Worm (Caenorhabditis elegans) whole organism, mixed stage, embryonic: ENCODE results near the gene F07E5.8.

Source experiments
- M03D4.4 ChIP-seq: sonication (generic microtip); optimal IDR thresholded peaks from 2 replicates; lab custom pipeline; 2017; ENCODE audit warnings: mild to moderate bottlenecking, missing genetic modification characterization, missing compliant biosample characterization
- bed-3 ChIP-seq: fragments of 200-800 bp; sonication (Bioruptor generic); optimal IDR thresholded peaks from 3 replicates; lab custom pipeline; 2018; ENCODE audit warnings: mild to moderate bottlenecking, missing genetic modification characterization, moderate library complexity, missing compliant biosample characterization
- blmp-1 ChIP-seq: fragments of 150-350 bp; optimal IDR thresholded peaks from 2 replicates; lab custom pipeline; 2014; ENCODE audit warnings: missing biosample characterization, missing genetic modification characterization
- ceh-39 ChIP-seq: fragments of 150-350 bp; optimal IDR thresholded peaks from 2 replicates; lab custom pipeline; 2014; ENCODE audit warnings: missing biosample characterization, missing genetic modification characterization
- ceh-43 ChIP-seq: fragments of 200-800 bp; sonication (Bioruptor generic); optimal IDR thresholded peaks from 2 replicates; lab custom pipeline; 2018; ENCODE audit warnings: mild to moderate bottlenecking, missing genetic modification characterization, moderate library complexity, missing compliant biosample characterization
- ceh-83 ChIP-seq: fragments of 200-800 bp; sonication (Bioruptor generic); optimal IDR thresholded peaks from 2 replicates; lab custom pipeline; 2018; ENCODE audit warnings: mild to moderate bottlenecking, missing genetic modification characterization, missing compliant biosample characterization
- ces-1 ChIP-seq: fragments of 150-350 bp; optimal IDR thresholded peaks from 2 replicates; lab custom pipeline; 2014; ENCODE audit warnings: missing biosample characterization, missing genetic modification reagents, missing genetic modification characterization
- cnd-1 ChIP-seq: fragments of 200-800 bp; sonication (Bioruptor generic); optimal IDR thresholded peaks from 2 replicates; lab custom pipeline; 2018; ENCODE audit warnings: mild to moderate bottlenecking, missing genetic modification characterization, missing compliant biosample characterization
- drap-1 ChIP-seq: fragments of 200-800 bp; sonication (Bioruptor generic); optimal IDR thresholded peaks from 3 replicates; lab custom pipeline; 2018; ENCODE audit warnings: mild to moderate bottlenecking, missing genetic modification characterization, missing compliant biosample characterization
- elt-1 ChIP-seq: sonication (generic microtip); optimal IDR thresholded peaks from 2 replicates; lab custom pipeline; 2017; ENCODE audit warnings: missing genetic modification characterization, mild to moderate bottlenecking, missing compliant biosample characterization, antibody characterized with exemption, moderate library complexity, borderline replicate concordance; ENCODE audit not compliant: insufficient read depth
- elt-3 ChIP-seq: fragments of 150-350 bp; optimal IDR thresholded peaks from 2 replicates; lab custom pipeline; 2014; ENCODE audit warnings: missing biosample characterization, missing genetic modification characterization
- flh-1 ChIP-seq: fragments of 200-800 bp; sonication (Bioruptor generic); optimal IDR thresholded peaks from 2 replicates; lab custom pipeline; 2018; ENCODE audit warnings: mild to moderate bottlenecking, missing genetic modification characterization, moderate library complexity, missing compliant biosample characterization
- ham-2 ChIP-seq: fragments of 200-800 bp; sonication (Bioruptor generic); optimal IDR thresholded peaks from 2 replicates; lab custom pipeline; 2018; ENCODE audit warnings: mild to moderate bottlenecking, missing genetic modification characterization, missing compliant biosample characterization
- hlh-1 ChIP-seq: fragments of 150-350 bp; optimal IDR thresholded peaks from 2 replicates; lab custom pipeline; 2014; ENCODE audit warnings: missing biosample characterization, missing genetic modification reagents, missing genetic modification characterization
- lin-13 ChIP-seq: fragments of 150-350 bp; optimal IDR thresholded peaks from 2 replicates; lab custom pipeline; 2014; ENCODE audit warnings: missing biosample characterization, missing genetic modification characterization
- lin-32 ChIP-seq: fragments of 200-800 bp; sonication (Bioruptor generic); optimal IDR thresholded peaks from 2 replicates; lab custom pipeline; 2018; ENCODE audit warnings: mild to moderate bottlenecking, missing genetic modification characterization, missing compliant biosample characterization
- mep-1 ChIP-seq: fragments of 150-350 bp; optimal IDR thresholded peaks from 2 replicates; lab custom pipeline; 2017; ENCODE audit warnings: missing biosample characterization, missing genetic modification reagents, missing genetic modification characterization, inconsistent platforms
- mls-2 ChIP-seq: sonication (generic microtip); optimal IDR thresholded peaks from 2 replicates; lab custom pipeline; 2016; ENCODE audit warnings: mild to moderate bottlenecking, missing genetic modification characterization, moderate library complexity, missing compliant biosample characterization
- nhr-12 ChIP-seq: fragments of 150-350 bp; optimal IDR thresholded peaks from 2 replicates; lab custom pipeline; 2014; ENCODE audit warnings: missing biosample characterization, missing genetic modification characterization
- nhr-2 ChIP-seq: fragments of 150-350 bp; optimal IDR thresholded peaks from 2 replicates; lab custom pipeline; 2014; ENCODE audit warnings: missing biosample characterization, missing genetic modification characterization
- nhr-237 ChIP-seq: fragments of 150-350 bp; optimal IDR thresholded peaks from 2 replicates; lab custom pipeline; 2014; ENCODE audit warnings: missing biosample characterization, missing genetic modification characterization
- nhr-28 ChIP-seq: fragments of 150-350 bp; optimal IDR thresholded peaks from 2 replicates; lab custom pipeline; 2014; ENCODE audit warnings: missing biosample characterization, missing genetic modification characterization
- pha-4 ChIP-seq: fragments of 150-350 bp; optimal IDR thresholded peaks from 2 replicates; lab custom pipeline; 2018; ENCODE audit warnings: missing biosample characterization, missing genetic modification reagents, missing genetic modification characterization
- snpc-4 ChIP-seq: fragments of 150-350 bp; optimal IDR thresholded peaks from 2 replicates; lab custom pipeline; 2014; ENCODE audit warnings: missing biosample characterization, missing genetic modification characterization
- sptf-1 ChIP-seq: sonication (generic microtip); optimal IDR thresholded peaks from 2 replicates; lab custom pipeline; 2017; ENCODE audit warnings: mild to moderate bottlenecking, missing genetic modification characterization, moderate library complexity, missing compliant biosample characterization
- tbx-8 ChIP-seq: fragments of 200-800 bp; sonication (Bioruptor generic); optimal IDR thresholded peaks from 2 replicates; lab custom pipeline; 2018; ENCODE audit warnings: mild to moderate bottlenecking, missing genetic modification characterization, moderate library complexity, missing compliant biosample characterization
- unc-120 ChIP-seq: sonication (generic microtip); optimal IDR thresholded peaks from 2 replicates; lab custom pipeline; 2017; ENCODE audit warnings: missing genetic modification characterization, missing compliant biosample characterization; ENCODE audit not compliant: poor library complexity, severe bottlenecking
- unc-39 ChIP-seq: fragments of 150-350 bp; optimal IDR thresholded peaks from 2 replicates; lab custom pipeline; 2014; ENCODE audit warnings: missing biosample characterization, missing genetic modification characterization
- unc-62 ChIP-seq: fragments of 150-350 bp; optimal IDR thresholded peaks from 2 replicates; lab custom pipeline; 2014; ENCODE audit warnings: missing biosample characterization, missing genetic modification reagents, missing genetic modification characterization
- zip-8 ChIP-seq: fragments of 150-350 bp; optimal IDR thresholded peaks from 2 replicates; lab custom pipeline; 2014; ENCODE audit warnings: missing biosample characterization, missing genetic modification characterization
- ztf-11 ChIP-seq: fragments of 150-350 bp; optimal IDR thresholded peaks from 2 replicates; lab custom pipeline; 2014; ENCODE audit warnings: missing biosample characterization, missing genetic modification characterization

The F07E5.8 gene

ce11 chrII:2112948-2113347 lies 37.5 kb upstream of the F07E5.8 start, which contains the start of gene R52.6:
TSS of gene R52.6 (minus strand) at chrII:2113048.
- TF ChIP-seq blmp-1 = no peak
- no peak for TF ChIP-seq unc-62 (GFP tag; lab: Kevin White, UChicago)
- no peak for TF ChIP-seq cnd-1 (tag; lab: Kevin White, UChicago)
- TF ChIP-seq mls-2 (tag; lab: Kevin White, UChicago) = no peak
- no peak for TF ChIP-seq ham-2 (GFP tag; lab: Kevin White, UChicago)
- TF ChIP-seq M03D4.4 = no peak
- no peak for TF ChIP-seq nhr-2 (tag; lab: Kevin White, UChicago)
- TF ChIP-seq unc-39 = no peak
- no peak for TF ChIP-seq elt-3 (tag; lab: Kevin White, UChicago)

ce11 chrII:2109943-2110342 lies 34.5 kb upstream of the F07E5.8 start, which contains the start of gene R52.5:
TSS of gene R52.5 (minus strand) at chrII:2110043.
- TF ChIP-seq mls-2 (tag; lab: Kevin White, UChicago) = no peak
- no peak for TF ChIP-seq nhr-237
- TF ChIP-seq mep-1 = no peak
- TF ChIP-seq lin-32 (GFP tag; lab: Kevin White, UChicago) = no peak
- TF ChIP-seq cnd-1 (tag; lab: Kevin White, UChicago) = no peak
- no peak for TF ChIP-seq bed-3 (GFP tag; lab: Kevin White, UChicago)
- TF ChIP-seq unc-62 (GFP tag; lab: Kevin White, UChicago) = no peak
- no peak for TF ChIP-seq nhr-12 (tag; lab: Kevin White, UChicago)
- no peak for TF ChIP-seq ham-2 (GFP tag; lab: Kevin White, UChicago)
- TF ChIP-seq nhr-28 (tag; lab: Kevin White, UChicago) = no peak
- TF ChIP-seq unc-39 = no peak
- no peak for TF ChIP-seq lin-13

DNA sequence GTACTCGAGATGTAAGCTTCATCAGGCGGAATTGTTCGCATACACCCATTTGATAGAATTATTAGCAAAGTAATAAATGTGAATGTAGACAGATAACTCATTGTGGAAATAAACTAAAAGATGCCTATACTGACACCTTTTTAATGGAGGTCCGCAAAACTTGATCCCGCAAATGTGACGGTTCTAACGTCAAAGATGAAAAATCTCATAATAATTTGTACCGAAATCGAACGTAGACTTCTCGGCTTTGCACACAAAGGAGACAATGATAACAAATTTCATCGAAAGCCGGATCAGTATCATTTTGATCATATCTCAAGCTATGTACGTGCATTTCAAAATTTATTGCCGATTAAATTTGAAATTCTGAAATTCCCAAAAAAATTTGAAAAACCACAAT lies 32.9 kb upstream of the F07E5.8 start, which contains the start of gene R52.4:
Gene R52.4 (minus strand): TSS at position 101 of the 400 bp plus-strand sequence.
- TF ChIP-seq drap-1 (GFP tag; lab: Kevin White, UChicago) (no peak), ceh-39 (tag; lab: Kevin White, UChicago) (no peak), zip-8 (tag; lab: Kevin White, UChicago) (no peak), tbx-8 (no peak), pha-4 (tag; lab: Kevin White, UChicago) (no peak), ceh-43 (GFP tag; lab: Kevin White, UChicago) (no peak), ztf-11 (no peak), nhr-237 (no peak), hlh-1 (no peak), elt-3 (tag; lab: Kevin White, UChicago) (no peak), flh-1 (GFP tag; lab: Kevin White, UChicago) (no peak), mep-1 (no peak), unc-120 (tag; lab: Kevin White, UChicago) (no peak), ces-1 (GFP tag; lab: Kevin White, UChicago) (no peak), nhr-12 (tag; lab: Kevin White, UChicago) (no peak)

DNA sequence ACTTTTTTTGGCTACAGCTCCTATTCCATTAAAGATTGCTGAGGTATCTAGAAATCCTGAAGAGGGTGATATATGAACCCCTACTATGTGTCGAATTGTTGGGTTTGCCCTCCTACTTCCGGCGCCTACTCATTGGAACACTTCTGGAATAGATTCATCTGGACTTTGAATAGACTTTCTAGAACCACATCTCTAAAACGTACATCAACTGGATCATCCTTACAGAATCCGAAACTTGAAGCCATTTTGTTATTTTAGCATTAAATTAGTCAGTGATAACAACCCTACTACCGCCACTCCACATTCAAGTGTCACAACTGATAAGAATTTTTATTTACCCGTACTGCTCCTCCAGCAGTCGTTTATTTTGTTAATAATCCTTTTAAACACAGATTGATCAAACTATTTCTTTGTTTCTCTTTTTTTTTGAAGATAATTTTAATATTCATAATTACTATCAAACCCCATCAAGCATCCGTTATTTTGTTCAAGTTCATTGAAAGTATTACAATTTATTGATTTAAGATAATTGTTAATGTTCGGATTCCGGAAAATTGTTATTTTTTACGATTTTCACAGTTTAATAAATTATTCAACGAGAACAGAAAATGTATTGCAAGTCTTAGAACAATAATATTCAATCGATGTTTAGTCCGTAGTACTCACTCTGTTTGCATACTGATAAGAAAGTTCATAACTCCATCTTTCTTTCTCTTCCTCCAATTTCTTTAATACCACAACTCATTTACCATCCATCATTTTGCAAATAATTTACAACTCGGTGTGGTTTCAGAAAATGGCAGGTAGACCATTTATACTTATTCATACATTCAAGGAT lies 23.9 kb upstream of the F07E5.8 start, which contains the start of gene math-42:
Gene math-42 (plus strand): TSS at position 788 of the 838 bp plus-strand sequence.
- TF ChIP-seq elt-1 (tag; lab: Kevin White, UChicago) (no peak), ces-1 (GFP tag; lab: Kevin White, UChicago) (no peak), snpc-4 (no peak), elt-3 (tag; lab: Kevin White, UChicago) (no peak), zip-8 (tag; lab: Kevin White, UChicago) (no peak), ceh-39 (tag; lab: Kevin White, UChicago) (no peak), mep-1 (no peak), sptf-1 (tag; lab: Kevin White, UChicago) (no peak), bed-3 (GFP tag; lab: Kevin White, UChicago) (no peak), ceh-83 (no peak), ham-2 (GFP tag; lab: Kevin White, UChicago) (no peak), lin-13 (no peak), ztf-11 (no peak), blmp-1 (no peak), nhr-237 (no peak)
- TF ChIP-seq, all 35 proteins: peak for 0
